Worm (Caenorhabditis elegans): ENCODE results near the gene fbxa-45.

DNA sequence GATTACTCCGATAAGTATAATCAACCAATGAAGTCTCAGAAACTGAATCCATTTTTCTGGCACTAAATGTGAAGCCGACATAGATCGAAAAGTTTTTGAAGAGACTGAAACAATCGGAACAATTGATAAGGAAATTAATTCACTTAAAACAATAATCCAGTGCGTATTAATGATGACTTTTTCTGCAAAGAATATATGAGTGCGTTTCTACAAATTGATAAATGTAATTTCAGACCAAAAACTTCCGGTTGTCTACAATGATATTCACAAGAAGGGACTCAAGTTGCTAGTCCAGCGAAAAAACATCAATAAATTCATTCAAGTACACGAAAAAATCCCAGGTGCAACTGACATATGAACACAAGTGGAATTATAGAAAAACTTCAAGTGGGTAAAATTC, 29.5 kb downstream of the fbxa-45 start, which contains the start of gene clec-33:
- TF ChIP-seq fkh-10 (GFP tag; optimal IDR thresholded peaks at IDR 0.05), result no peak
- TF ChIP-seq ama-1 (optimal IDR thresholded peaks at IDR 0.05), result no peak
- TF ChIP-seq pqm-1 (tag; optimal IDR thresholded peaks at IDR 0.05), result no peak
- no peak for TF ChIP-seq syd-9 (tag; optimal IDR thresholded peaks at IDR 0.05)
- TF ChIP-seq T23F11.4 (GFP tag; optimal IDR thresholded peaks at IDR 0.05), result no peak

All from whole organism, late embryonic.